Fruit fly (Drosophila melanogaster) whole organism, pupa: ENCODE results near the gene Mettl5.

Experiments used
- CG10348 ChIP-seq: fragments of 200-800 bp; sonication (Bioruptor generic); IDR thresholded peaks from 2 replicates; pipeline ENCODE4 v1.3.6; 2022; ENCODE audit warnings: missing biosample characterization, missing genetic modification characterization
- CG12605 ChIP-seq: fragments of 200-800 bp; sonication (Bioruptor generic); IDR thresholded peaks from 2 replicates; pipeline ENCODE4 v1.3.6; 2022; ENCODE audit warnings: missing biosample characterization, missing genetic modification characterization
- CG13204 ChIP-seq: fragments of 200-800 bp; sonication (Bioruptor generic); optimal IDR thresholded peaks from 2 replicates; lab custom pipeline; 2018; ENCODE audit warnings: missing biosample characterization, mild to moderate bottlenecking, missing genetic modification characterization, moderate library complexity
- CG14655 ChIP-seq: fragments of 200-800 bp; sonication (Bioruptor generic); optimal IDR thresholded peaks from 3 replicates; lab custom pipeline; 2017; ENCODE audit warnings: mild to moderate bottlenecking, missing biosample characterization, missing genetic modification reagents, missing genetic modification characterization
- CG15710 ChIP-seq: fragments of 200-800 bp; sonication (Bioruptor generic); optimal IDR thresholded peaks from 2 replicates; lab custom pipeline; 2018; ENCODE audit warnings: missing biosample characterization, mild to moderate bottlenecking, missing genetic modification characterization, moderate library complexity
- CG17806 ChIP-seq: fragments of 200-800 bp; sonication (Bioruptor generic); optimal IDR thresholded peaks from 2 replicates; lab custom pipeline; 2018; ENCODE audit warnings: missing biosample characterization, mild to moderate bottlenecking, missing genetic modification characterization, moderate library complexity
- CG32121 ChIP-seq: fragments of 200-800 bp; sonication (Bioruptor generic); IDR thresholded peaks from 2 replicates; pipeline ENCODE4 v1.3.6; 2022; ENCODE audit warnings: missing biosample characterization, missing genetic modification characterization
- CG34367 ChIP-seq: fragments of 200-800 bp; sonication (Bioruptor generic); optimal IDR thresholded peaks from 2 replicates; lab custom pipeline; 2018; ENCODE audit warnings: missing biosample characterization, mild to moderate bottlenecking, missing genetic modification characterization
- CG4496 ChIP-seq: fragments of 200-800 bp; sonication (Bioruptor generic); IDR thresholded peaks from 3 replicates; pipeline ENCODE4 v1.3.6; 2022; ENCODE audit warnings: missing biosample characterization, missing genetic modification characterization
- CG8159 ChIP-seq: fragments of 200-800 bp; sonication (Bioruptor generic); optimal IDR thresholded peaks from 3 replicates; lab custom pipeline; 2018; ENCODE audit warnings: missing biosample characterization, mild to moderate bottlenecking, missing genetic modification characterization, moderate library complexity
- CG8301 ChIP-seq: fragments of 200-800 bp; sonication (Bioruptor generic); optimal IDR thresholded peaks from 2 replicates; lab custom pipeline; 2018; ENCODE audit warnings: missing biosample characterization, mild to moderate bottlenecking, missing genetic modification characterization
- CG9948 ChIP-seq: fragments of 200-800 bp; sonication (Bioruptor generic); optimal IDR thresholded peaks from 2 replicates; lab custom pipeline; 2018; ENCODE audit warnings: missing biosample characterization, mild to moderate bottlenecking, missing genetic modification characterization, moderate library complexity
- D1 ChIP-seq: fragments of 200-800 bp; sonication (Bioruptor generic); optimal IDR thresholded peaks from 2 replicates; lab custom pipeline; 2018; ENCODE audit warnings: missing biosample characterization, mild to moderate bottlenecking, missing genetic modification characterization, moderate library complexity
- EcR ChIP-seq: fragments of 200-800 bp; sonication (Bioruptor generic); optimal IDR thresholded peaks from 3 replicates; lab custom pipeline; 2019; ENCODE audit warnings: missing biosample characterization, missing genetic modification characterization, mild to moderate bottlenecking, moderate library complexity, missing genetic modification reagents
- Ets98B ChIP-seq: fragments of 200-800 bp; sonication (Bioruptor generic); IDR thresholded peaks from 2 replicates; pipeline ENCODE4 v1.3.6; 2022; ENCODE audit warnings: missing biosample characterization, missing genetic modification characterization
- Pif1A ChIP-seq: fragments of 200-800 bp; sonication (Bioruptor generic); optimal IDR thresholded peaks from 3 replicates; lab custom pipeline; 2016; ENCODE audit warnings: missing biosample characterization, missing genetic modification characterization
- Pif1B ChIP-seq: fragments of 200-800 bp; sonication (Bioruptor generic); optimal IDR thresholded peaks from 3 replicates; lab custom pipeline; 2016; ENCODE audit warnings: missing biosample characterization, missing genetic modification characterization
- Snoo ChIP-seq: fragments of 200-800 bp; sonication (Bioruptor generic); optimal IDR thresholded peaks from 3 replicates; lab custom pipeline; 2017; ENCODE audit warnings: missing biosample characterization, mild to moderate bottlenecking, missing genetic modification characterization, inconsistent platforms
- fd96Ca ChIP-seq: fragments of 200-800 bp; sonication (Bioruptor generic); IDR thresholded peaks from 3 replicates; pipeline ENCODE4 v1.3.6; 2022; ENCODE audit warnings: missing biosample characterization, missing genetic modification characterization
- gl ChIP-seq: fragments of 200-800 bp; sonication (Bioruptor generic); optimal IDR thresholded peaks from 2 replicates; lab custom pipeline; 2018; ENCODE audit warnings: missing biosample characterization, mild to moderate bottlenecking, missing genetic modification characterization
- rn ChIP-seq: fragments of 200-800 bp; sonication (Bioruptor generic); IDR thresholded peaks from 2 replicates; pipeline ENCODE4 v1.3.6; 2022; ENCODE audit warnings: missing biosample characterization, missing genetic modification characterization

The Mettl5 gene

dm6 chr3L:19263480-19264140 lies at the start of gene Mettl5, which contains the start of gene CG42374:
TSS of gene Mettl5 (plus strand) at chr3L:19263766.
TSS of gene CG42374 (plus strand) at chr3L:19263766.
- TF ChIP-seq CG4496: peak; percentile 49; the same call in 1 of the 3 replicates
- TF ChIP-seq CG32121 (GFP tag; lab: Robert Waterston, UW): no peak; the same call in 1 of the 2 replicates
- no peak for TF ChIP-seq CG13204 (GFP tag; lab: Kevin White, UChicago)
- peak; percentile 35 for TF ChIP-seq Snoo (tag; lab: Kevin White, UChicago)
- no peak for TF ChIP-seq CG10348 (GFP tag; lab: Robert Waterston, UW)
- TF ChIP-seq CG9948 (tag; lab: Kevin White, UChicago): peak; percentile 33
- no peak for TF ChIP-seq CG34367
- peak; percentile 33 for TF ChIP-seq CG15710 (tag; lab: Kevin White, UChicago)
- peak; percentile 44 for TF ChIP-seq CG8301
- TF ChIP-seq gl (tag; lab: Kevin White, UChicago): no peak
- TF ChIP-seq D1 (tag; lab: Kevin White, UChicago): no peak
- peak; percentile 34 for TF ChIP-seq CG17806 (tag; lab: Kevin White, UChicago)
- TF ChIP-seq CG12605 (GFP tag; lab: Robert Waterston, UW): peak; percentile 65; the same call in 1 of the 2 replicates
- no peak for TF ChIP-seq CG14655
- TF ChIP-seq Ets98B (GFP tag; lab: Robert Waterston, UW): peak; percentile 46; the same call in 1 of the 2 replicates
- no peak for TF ChIP-seq EcR (GFP tag; lab: Kevin White, UChicago)
- TF ChIP-seq CG8159: peak; percentile 52
- no peak for TF ChIP-seq rn (GFP tag; lab: Robert Waterston, UW)
- TF ChIP-seq fd96Ca (GFP tag; lab: Robert Waterston, UW): no peak
- TF ChIP-seq Pif1B (GFP tag; lab: Kevin White, UChicago): peak; percentile 27
- TF ChIP-seq Pif1A (GFP tag; lab: Kevin White, UChicago): peak; percentile 30

dm6 chr3L:19214223-19214622 lies 49.3 kb upstream of the Mettl5 start:
- TF ChIP-seq Ets98B (GFP tag; lab: Robert Waterston, UW): no peak
- TF ChIP-seq CG13204 (GFP tag; lab: Kevin White, UChicago): no peak
- no peak for TF ChIP-seq CG14655
- no peak for TF ChIP-seq rn (GFP tag; lab: Robert Waterston, UW)
- no peak for TF ChIP-seq CG10348 (GFP tag; lab: Robert Waterston, UW)
- no peak for TF ChIP-seq CG17806 (tag; lab: Kevin White, UChicago)
- no peak for TF ChIP-seq CG8301

- TF ChIP-seq CG8301 (peak; percentile 23), rn (GFP tag; lab: Robert Waterston, UW) (no peak), gl (tag; lab: Kevin White, UChicago) (no peak), CG10348 (GFP tag; lab: Robert Waterston, UW) (no peak), CG4496 (no peak), fd96Ca (GFP tag; lab: Robert Waterston, UW) (no peak), EcR (GFP tag; lab: Kevin White, UChicago) (no peak), CG13204 (GFP tag; lab: Kevin White, UChicago) (no peak), CG15710 (tag; lab: Kevin White, UChicago) (no peak), D1 (tag; lab: Kevin White, UChicago) (no peak), CG14655 (peak; percentile 12), CG17806 (tag; lab: Kevin White, UChicago) (peak; percentile 19), CG9948 (tag; lab: Kevin White, UChicago) (peak; percentile 10), CG32121 (GFP tag; lab: Robert Waterston, UW) (no peak)
Measured at dm6 chr3L:19216377-19216776, 47.2 kb upstream of the Mettl5 start.

- TF ChIP-seq fd96Ca (GFP tag; lab: Robert Waterston, UW): no peak
- TF ChIP-seq CG15710 (tag; lab: Kevin White, UChicago): no peak
- no peak for TF ChIP-seq CG14655
- no peak for TF ChIP-seq Snoo (tag; lab: Kevin White, UChicago)
- TF ChIP-seq CG8159: no peak
- TF ChIP-seq D1 (tag; lab: Kevin White, UChicago): no peak
- no peak for TF ChIP-seq Pif1A (GFP tag; lab: Kevin White, UChicago)
- no peak for TF ChIP-seq CG8301
- TF ChIP-seq gl (tag; lab: Kevin White, UChicago): no peak
- no peak for TF ChIP-seq CG12605 (GFP tag; lab: Robert Waterston, UW)
- TF ChIP-seq CG34367: no peak
- no peak for TF ChIP-seq CG13204 (GFP tag; lab: Kevin White, UChicago)
- TF ChIP-seq EcR (GFP tag; lab: Kevin White, UChicago): no peak
- TF ChIP-seq CG10348 (GFP tag; lab: Robert Waterston, UW): no peak
- no peak for TF ChIP-seq Ets98B (GFP tag; lab: Robert Waterston, UW)
Measured at dm6 chr3L:19221455-19221854, 42.1 kb upstream of the Mettl5 start.

- TF ChIP-seq CG17806 (tag; lab: Kevin White, UChicago) (no peak), fd96Ca (GFP tag; lab: Robert Waterston, UW) (no peak), gl (tag; lab: Kevin White, UChicago) (no peak), CG14655 (no peak), EcR (GFP tag; lab: Kevin White, UChicago) (no peak), CG12605 (GFP tag; lab: Robert Waterston, UW) (no peak), D1 (tag; lab: Kevin White, UChicago) (no peak), Pif1A (GFP tag; lab: Kevin White, UChicago) (no peak), CG13204 (GFP tag; lab: Kevin White, UChicago) (no peak), CG10348 (GFP tag; lab: Robert Waterston, UW) (no peak), CG8301 (no peak), CG9948 (tag; lab: Kevin White, UChicago) (no peak), CG32121 (GFP tag; lab: Robert Waterston, UW) (no peak), CG4496 (no peak), rn (GFP tag; lab: Robert Waterston, UW) (no peak), CG34367 (no peak)
Measured at dm6 chr3L:19225687-19226086, 37.9 kb upstream of the Mettl5 start.
